Worm (Caenorhabditis elegans) whole organism, L4 larva: ENCODE measurements around the gene K09C4.7.

Source experiments
- D1046.2 ChIP-seq: fragments of 200-800 bp; sonication (Bioruptor generic); IDR thresholded peaks from 2 replicates; pipeline ENCODE4 v1.3.6; 2022; ENCODE audit warnings: missing genetic modification characterization, missing compliant biosample characterization
- F26F4.8 ChIP-seq: fragments of 200-800 bp; sonication (Bioruptor generic); conservative IDR thresholded peaks from 2 replicates; pipeline ENCODE4 v1.3.6; 2022; ENCODE audit warnings: missing genetic modification characterization, missing compliant biosample characterization
- F37D6.2 ChIP-seq: sonication (generic microtip); optimal IDR thresholded peaks from 2 replicates; lab custom pipeline; 2016; ENCODE audit warnings: mild to moderate bottlenecking, missing genetic modification characterization, missing compliant biosample characterization
- F44E2.7 ChIP-seq: fragments of 200-800 bp; sonication (Bioruptor generic); IDR thresholded peaks from 2 replicates; pipeline ENCODE4 v2.1.2; 2022; ENCODE audit warnings: missing genetic modification characterization, missing compliant biosample characterization
- R02D3.7 ChIP-seq: fragments of 150-350 bp; sonication (generic microtip); optimal IDR thresholded peaks from 3 replicates; lab custom pipeline; 2014; ENCODE audit warnings: missing biosample characterization, missing genetic modification characterization
- Y105C5A.15 ChIP-seq: fragments of 200-800 bp; sonication (Bioruptor generic); IDR thresholded peaks from 2 replicates; pipeline ENCODE4 v1.3.6; 2022; ENCODE audit warnings: missing genetic modification characterization, missing compliant biosample characterization
- Y5F2A.4 ChIP-seq: fragments of 200-800 bp; sonication (Bioruptor generic); optimal IDR thresholded peaks from 2 replicates; lab custom pipeline; 2018; ENCODE audit warnings: mild to moderate bottlenecking, missing genetic modification characterization, missing compliant biosample characterization
- ZK546.5 ChIP-seq, 2 experiments: sonication (generic microtip); optimal IDR thresholded peaks; 2 replicates each; lab custom pipeline; 2017; ENCODE audit warnings: missing biosample characterization in 2 of 2, missing genetic modification characterization in 2 of 2
- aha-1 ChIP-seq: fragments of 150-350 bp; peaks from one replicate; lab custom pipeline; 2014; ENCODE audit warnings: missing biosample characterization, missing genetic modification characterization
- ceh-44 ChIP-seq: fragments of 200-800 bp; sonication (Bioruptor generic); IDR thresholded peaks from 2 replicates; pipeline ENCODE4 v1.3.6; 2022; ENCODE audit warnings: missing genetic modification reagents, missing genetic modification characterization, missing compliant biosample characterization
- ceh-82 ChIP-seq: sonication (generic microtip); optimal IDR thresholded peaks from 2 replicates; lab custom pipeline; 2017; ENCODE audit warnings: missing biosample characterization, missing genetic modification characterization
- ces-1 ChIP-seq: fragments of 150-350 bp; sonication (generic microtip); optimal IDR thresholded peaks from 4 replicates; lab custom pipeline; 2014; ENCODE audit warnings: missing biosample characterization, missing genetic modification reagents, missing genetic modification characterization
- fkh-10 ChIP-seq: fragments of 150-350 bp; optimal IDR thresholded peaks from 2 replicates; lab custom pipeline; 2014; ENCODE audit warnings: missing biosample characterization, missing genetic modification reagents, missing genetic modification characterization
- fos-1 ChIP-seq: fragments of 150-350 bp; optimal IDR thresholded peaks from 2 replicates; lab custom pipeline; 2014; ENCODE audit warnings: missing biosample characterization, missing genetic modification characterization
- hlh-11 ChIP-seq: fragments of 200-800 bp; sonication (Bioruptor generic); optimal IDR thresholded peaks from 2 replicates; lab custom pipeline; 2018; ENCODE audit warnings: mild to moderate bottlenecking, missing genetic modification characterization, missing compliant biosample characterization
- hmg-1.1 ChIP-seq: fragments of 200-800 bp; sonication (Bioruptor generic); IDR thresholded peaks from 2 replicates; pipeline ENCODE4 v1.3.6; 2022; ENCODE audit warnings: missing genetic modification reagents, missing genetic modification characterization, missing compliant biosample characterization
- lin-13 ChIP-seq: fragments of 150-350 bp; optimal IDR thresholded peaks from 2 replicates; lab custom pipeline; 2014; ENCODE audit warnings: missing biosample characterization, missing genetic modification reagents, missing genetic modification characterization
- lin-29 ChIP-seq: fragments of 200-800 bp; sonication (Bioruptor generic); IDR thresholded peaks from 2 replicates; pipeline ENCODE4 v1.3.6; 2022; ENCODE audit warnings: missing genetic modification reagents, missing genetic modification characterization, missing compliant biosample characterization
- lin-38 ChIP-seq: fragments of 200-800 bp; sonication (Bioruptor generic); IDR thresholded peaks from 2 replicates; pipeline ENCODE4 v1.3.6; 2022; ENCODE audit warnings: missing genetic modification reagents, missing genetic modification characterization, missing compliant biosample characterization
- nhr-10 ChIP-seq: fragments of 150-350 bp; optimal IDR thresholded peaks from 2 replicates; lab custom pipeline; 2014; ENCODE audit warnings: missing biosample characterization, missing genetic modification characterization
- nhr-28 ChIP-seq: fragments of 150-350 bp; optimal IDR thresholded peaks from 2 replicates; lab custom pipeline; 2014; ENCODE audit warnings: missing biosample characterization, missing genetic modification characterization
- nhr-42 ChIP-seq: fragments of 200-800 bp; sonication (Bioruptor generic); IDR thresholded peaks from 2 replicates; pipeline ENCODE4 v1.3.6; 2022; ENCODE audit warnings: missing genetic modification characterization, missing compliant biosample characterization
- nhr-48 ChIP-seq: sonication (generic microtip); optimal IDR thresholded peaks from 2 replicates; lab custom pipeline; 2016; ENCODE audit warnings: mild to moderate bottlenecking, missing genetic modification characterization, missing compliant biosample characterization
- nhr-76 ChIP-seq: fragments of 150-350 bp; optimal IDR thresholded peaks from 2 replicates; lab custom pipeline; 2014; ENCODE audit warnings: missing biosample characterization, missing genetic modification characterization
- nhr-77 ChIP-seq: fragments of 150-350 bp; optimal IDR thresholded peaks from 2 replicates; lab custom pipeline; 2014; ENCODE audit warnings: missing biosample characterization, missing genetic modification characterization
- php-3 ChIP-seq: fragments of 200-800 bp; sonication (Bioruptor generic); IDR thresholded peaks from 2 replicates; pipeline ENCODE4 v1.3.6; 2022; ENCODE audit warnings: missing genetic modification reagents, missing genetic modification characterization, missing compliant biosample characterization
- rbr-2 ChIP-seq: sonication (generic microtip); optimal IDR thresholded peaks from 2 replicates; lab custom pipeline; 2016; ENCODE audit warnings: missing genotype, missing genetic modification characterization, missing compliant biosample characterization
- set-16 ChIP-seq: fragments of 200-800 bp; sonication (Bioruptor generic); IDR thresholded peaks from 2 replicates; pipeline ENCODE4 v1.3.6; 2022; ENCODE audit warnings: missing genetic modification reagents, missing genetic modification characterization, missing compliant biosample characterization
- skn-1 ChIP-seq: fragments of 150-350 bp; optimal IDR thresholded peaks from 2 replicates; lab custom pipeline; 2014; ENCODE audit warnings: missing biosample characterization, missing genetic modification characterization
- snpc-1.2 ChIP-seq: fragments of 200-800 bp; sonication (Bioruptor generic); IDR thresholded peaks from 2 replicates; pipeline ENCODE4 v1.3.6; 2022; ENCODE audit warnings: missing genetic modification reagents, missing genetic modification characterization, missing compliant biosample characterization
- tag-97 ChIP-seq: fragments of 200-800 bp; sonication (Bioruptor generic); IDR thresholded peaks from 2 replicates; pipeline ENCODE4 v1.3.6; 2022; ENCODE audit warnings: missing genetic modification characterization, missing compliant biosample characterization
- unc-62 ChIP-seq, 3 experiments: fragments of 150-350 bp in 1 of 3; sonication (generic microtip); optimal IDR thresholded peaks in 2 of 3; peaks in 1 of 3; 1 replicate in 1 of 3; 2 replicates in 2 of 3; lab custom pipeline; 2014 to 2017; ENCODE audit warnings: missing biosample characterization in 3 of 3, missing genetic modification characterization in 3 of 3, missing genetic modification reagents in 3 of 3, missing genotype in 1 of 3
- zfp-3 ChIP-seq: fragments of 200-800 bp; sonication (Bioruptor generic); conservative IDR thresholded peaks from 2 replicates; pipeline ENCODE4 v1.3.6; 2022; ENCODE audit warnings: missing genetic modification reagents, missing genetic modification characterization, missing compliant biosample characterization
- zip-11 ChIP-seq: fragments of 200-800 bp; sonication (Bioruptor generic); IDR thresholded peaks from 2 replicates; pipeline ENCODE4 v1.3.6; 2022; ENCODE audit warnings: missing genetic modification characterization, missing compliant biosample characterization
- zip-2 ChIP-seq: fragments of 150-350 bp; optimal IDR thresholded peaks from 2 replicates; lab custom pipeline; 2014; ENCODE audit warnings: missing biosample characterization, missing genetic modification characterization
- ztf-11 ChIP-seq: fragments of 150-350 bp; optimal IDR thresholded peaks from 2 replicates; lab custom pipeline; 2014; ENCODE audit warnings: missing biosample characterization, missing genetic modification characterization

K09C4.7 gene

DNA sequence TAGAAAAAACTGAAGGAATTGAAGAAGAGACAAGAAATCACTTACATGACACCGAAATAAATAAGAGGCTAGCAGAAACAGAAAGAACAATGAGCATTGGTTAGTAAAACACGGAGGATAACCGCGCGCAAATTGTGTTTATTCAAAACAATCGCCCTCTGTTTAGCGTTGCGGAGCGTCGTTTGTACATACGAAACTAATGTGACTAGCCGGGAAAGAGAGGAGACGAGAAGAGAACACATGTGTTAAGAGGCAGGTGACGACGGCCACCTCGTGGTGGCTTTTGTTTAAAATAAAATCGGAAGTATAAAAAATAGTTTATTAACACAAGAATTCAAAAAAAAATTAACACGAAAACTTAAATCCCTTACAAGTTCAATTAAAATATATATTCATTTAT lies 26.9 kb upstream of the K09C4.7 start, which contains the start of gene F40F4.7 (continued):
- no peak for TF ChIP-seq zip-11 (GFP tag; lab: Robert Waterston, UW)
- no peak for TF ChIP-seq fos-1 (tag; lab: Kevin White, UChicago)
- TF ChIP-seq ceh-44 (GFP tag; lab: Robert Waterston, UW) = no peak
- no peak for TF ChIP-seq zip-2 (tag; lab: Kevin White, UChicago)
- TF ChIP-seq Y105C5A.15 (GFP tag; lab: Robert Waterston, UW) = no peak
- no peak for TF ChIP-seq ces-1 (GFP tag; lab: Kevin White, UChicago)
- TF ChIP-seq ZK546.5 (tag; optimal IDR thresholded peaks at IDR 0.05; lab: Kevin White, UChicago) = no peak
- peak; percentile 44 for TF ChIP-seq rbr-2

- TF ChIP-seq set-16 = peak; percentile 65
- no peak for TF ChIP-seq nhr-48 (tag; lab: Kevin White, UChicago)
- TF ChIP-seq nhr-42 (GFP tag; lab: Robert Waterston, UW) = no peak
- 0 out of 2 replicates have a peak, but pooled peaks have one; percentile 60 for TF ChIP-seq D1046.2 (GFP tag; lab: Robert Waterston, UW)
- TF ChIP-seq lin-29 = no peak
- no peak for TF ChIP-seq Y105C5A.15 (GFP tag; lab: Robert Waterston, UW)
- TF ChIP-seq snpc-1.2 = no peak
- peak in 1 of 2 experiments; percentile 33 for TF ChIP-seq unc-62 (GFP tag; optimal IDR thresholded peaks at IDR 0.05 in 1 of 2; lab: Kevin White, UChicago)
- no peak for TF ChIP-seq unc-62 (tag; optimal IDR thresholded peaks at IDR 0.05; lab: Kevin White, UChicago)
These were observed 24.9 kb upstream of the K09C4.7 start for ce11 chrX:3247768-3248167.

- TF ChIP-seq php-3 (GFP tag; lab: Robert Waterston, UW) (no peak), lin-38 (no peak), F26F4.8 (GFP tag; lab: Robert Waterston, UW) (no peak), hlh-11 (tag; lab: Kevin White, UChicago) (no peak), skn-1 (tag; lab: Kevin White, UChicago) (no peak), nhr-76 (tag; lab: Kevin White, UChicago) (no peak), Y105C5A.15 (GFP tag; lab: Robert Waterston, UW) (no peak), nhr-10 (tag; lab: Kevin White, UChicago) (no peak), aha-1 (peak; percentile 34), ceh-82 (tag; lab: Kevin White, UChicago) (no peak), unc-62 (GFP tag; optimal IDR thresholded peaks at IDR 0.05 in 1 of 2; lab: Kevin White, UChicago) (peak in 1 of 2 experiments; percentile 3), unc-62 (tag; optimal IDR thresholded peaks at IDR 0.05; lab: Kevin White, UChicago) (no peak), zfp-3 (no peak), F37D6.2 (tag; lab: Kevin White, UChicago) (no peak), set-16 (no peak), Y5F2A.4 (GFP tag; lab: Kevin White, UChicago) (no peak), F44E2.7 (GFP tag; lab: Robert Waterston, UW) (no peak), nhr-28 (tag; lab: Kevin White, UChicago) (peak; percentile 40), hmg-1.1 (GFP tag; lab: Robert Waterston, UW) (no peak), rbr-2 (no peak), ceh-44 (GFP tag; lab: Robert Waterston, UW) (no peak), nhr-42 (GFP tag; lab: Robert Waterston, UW) (no peak), nhr-77 (tag; lab: Kevin White, UChicago) (no peak), lin-13 (GFP tag; lab: Kevin White, UChicago) (no peak), ztf-11 (tag; lab: Kevin White, UChicago) (no peak), fkh-10 (GFP tag; lab: Kevin White, UChicago) (no peak), tag-97 (GFP tag; lab: Robert Waterston, UW) (no peak), R02D3.7 (tag; lab: Kevin White, UChicago) (no peak)
- TF ChIP-seq, all 104 proteins: peak for 3
These were observed 22.1 kb upstream of the K09C4.7 start, which contains the start of gene pqn-37 for ce11 chrX:3250481-3251091. Gene pqn-37, minus strand, starts transcription at chrX:3250531.
